Worm (Caenorhabditis elegans) whole organism, late embryonic: ENCODE measurements around the gene F27C8.3.

Source experiments
- C38D4.7 ChIP-seq: fragments of 200-800 bp; sonication (Bioruptor generic); optimal IDR thresholded peaks from 2 replicates; lab custom pipeline; 2018; ENCODE audit warnings: mild to moderate bottlenecking, missing genetic modification characterization, moderate library complexity, missing compliant biosample characterization
- F13H6.1 ChIP-seq: sonication (generic microtip); optimal IDR thresholded peaks from 2 replicates; lab custom pipeline; 2016; ENCODE audit warnings: missing genetic modification characterization, missing compliant biosample characterization
- K02D7.2 ChIP-seq: sonication (generic microtip); optimal IDR thresholded peaks from 2 replicates; lab custom pipeline; 2017; ENCODE audit warnings: mild to moderate bottlenecking, missing genetic modification characterization, missing compliant biosample characterization
- T23F11.4 ChIP-seq: fragments of 200-800 bp; sonication (Bioruptor generic); optimal IDR thresholded peaks from 2 replicates; lab custom pipeline; 2018; ENCODE audit warnings: mild to moderate bottlenecking, missing genetic modification characterization, missing compliant biosample characterization
- Y22D7AL.16 ChIP-seq: sonication (generic microtip); optimal IDR thresholded peaks from 2 replicates; lab custom pipeline; 2016; ENCODE audit warnings: missing genetic modification characterization, missing compliant biosample characterization
- ahr-1 ChIP-seq: sonication (generic microtip); optimal IDR thresholded peaks from 2 replicates; lab custom pipeline; 2016; ENCODE audit warnings: missing genetic modification characterization, missing compliant biosample characterization
- ceh-14 ChIP-seq: sonication (generic microtip); optimal IDR thresholded peaks from 2 replicates; lab custom pipeline; 2016; ENCODE audit warnings: missing genotype, missing genetic modification characterization, missing compliant biosample characterization
- ceh-18 ChIP-seq: sonication (generic microtip); optimal IDR thresholded peaks from 2 replicates; lab custom pipeline; 2016; ENCODE audit warnings: missing genetic modification characterization, missing compliant biosample characterization
- ceh-2 ChIP-seq: sonication (generic microtip); optimal IDR thresholded peaks from 2 replicates; lab custom pipeline; 2016; ENCODE audit warnings: missing genotype, missing genetic modification characterization, missing compliant biosample characterization
- ceh-22 ChIP-seq: sonication (generic microtip); optimal IDR thresholded peaks from 2 replicates; lab custom pipeline; 2017; ENCODE audit warnings: missing biosample characterization, missing genetic modification characterization
- ceh-31 ChIP-seq: sonication (generic microtip); optimal IDR thresholded peaks from 2 replicates; lab custom pipeline; 2016; ENCODE audit warnings: missing genetic modification characterization, missing compliant biosample characterization
- ceh-45 ChIP-seq: fragments of 200-800 bp; sonication (Bioruptor generic); IDR thresholded peaks from 2 replicates; pipeline ENCODE4 v1.3.6; 2022; ENCODE audit warnings: missing genetic modification reagents, missing genetic modification characterization, missing compliant biosample characterization
- ceh-6 ChIP-seq: fragments of 200-800 bp; sonication (Bioruptor generic); optimal IDR thresholded peaks from 2 replicates; lab custom pipeline; 2018; ENCODE audit warnings: mild to moderate bottlenecking, missing genetic modification characterization, missing compliant biosample characterization
- che-1 ChIP-seq: sonication (generic microtip); optimal IDR thresholded peaks from 2 replicates; lab custom pipeline; 2016; ENCODE audit warnings: mild to moderate bottlenecking, missing genetic modification characterization, missing compliant biosample characterization
- dmd-4 ChIP-seq: sonication (generic microtip); optimal IDR thresholded peaks from 2 replicates; lab custom pipeline; 2016; ENCODE audit warnings: borderline replicate concordance, missing genetic modification characterization, missing compliant biosample characterization
- elt-2 ChIP-seq: sonication (generic microtip); optimal IDR thresholded peaks from 2 replicates; lab custom pipeline; 2016; ENCODE audit warnings: missing genetic modification reagents, missing genetic modification characterization, missing compliant biosample characterization
- elt-4 ChIP-seq: sonication (generic microtip); optimal IDR thresholded peaks from 2 replicates; lab custom pipeline; 2016; ENCODE audit warnings: missing genetic modification characterization, missing compliant biosample characterization
- ets-4 ChIP-seq: sonication (generic microtip); optimal IDR thresholded peaks from 2 replicates; lab custom pipeline; 2016; ENCODE audit warnings: missing genetic modification characterization, missing compliant biosample characterization
- fax-1 ChIP-seq: sonication (generic microtip); optimal IDR thresholded peaks from 2 replicates; lab custom pipeline; 2016; ENCODE audit warnings: missing genotype, missing genetic modification characterization, missing compliant biosample characterization
- fkh-10 ChIP-seq: fragments of 150-350 bp; optimal IDR thresholded peaks from 2 replicates; lab custom pipeline; 2014; ENCODE audit warnings: missing biosample characterization, missing genetic modification reagents, missing genetic modification characterization
- gmeb-2 ChIP-seq: sonication (generic microtip); optimal IDR thresholded peaks from 2 replicates; lab custom pipeline; 2016; ENCODE audit warnings: missing genetic modification characterization, inconsistent platforms, missing compliant biosample characterization
- hlh-15 ChIP-seq: sonication (generic microtip); optimal IDR thresholded peaks from 2 replicates; lab custom pipeline; 2016; ENCODE audit warnings: missing genetic modification characterization, missing compliant biosample characterization
- lim-6 ChIP-seq: sonication (generic microtip); optimal IDR thresholded peaks from 2 replicates; lab custom pipeline; 2016; ENCODE audit warnings: missing genetic modification characterization, missing compliant biosample characterization
- lin-11 ChIP-seq: fragments of 200-800 bp; sonication (Bioruptor generic); optimal IDR thresholded peaks from 2 replicates; lab custom pipeline; 2018; ENCODE audit warnings: mild to moderate bottlenecking, missing genetic modification characterization, missing compliant biosample characterization
- mec-3 ChIP-seq: sonication (generic microtip); optimal IDR thresholded peaks from 2 replicates; lab custom pipeline; 2016; ENCODE audit warnings: borderline replicate concordance, missing genetic modification characterization, missing compliant biosample characterization
- nhr-11 ChIP-seq: fragments of 150-350 bp; optimal IDR thresholded peaks from 2 replicates; lab custom pipeline; 2014; ENCODE audit warnings: missing biosample characterization, missing genetic modification characterization
- nhr-232 ChIP-seq: sonication (generic microtip); optimal IDR thresholded peaks from 2 replicates; lab custom pipeline; 2016; ENCODE audit warnings: missing genetic modification characterization, missing compliant biosample characterization
- npax-4 ChIP-seq: sonication (generic microtip); optimal IDR thresholded peaks from 2 replicates; lab custom pipeline; 2016; ENCODE audit warnings: missing genetic modification characterization, missing compliant biosample characterization
- odd-2 ChIP-seq: sonication (generic microtip); optimal IDR thresholded peaks from 2 replicates; lab custom pipeline; 2017; ENCODE audit warnings: antibody characterized with exemption, mild to moderate bottlenecking, missing genetic modification characterization, missing compliant biosample characterization
- pat-9 ChIP-seq: fragments of 200-800 bp; sonication (Bioruptor generic); optimal IDR thresholded peaks from 2 replicates; lab custom pipeline; 2018; ENCODE audit warnings: mild to moderate bottlenecking, missing genetic modification characterization, moderate library complexity, missing compliant biosample characterization
- pha-2 ChIP-seq: sonication (generic microtip); optimal IDR thresholded peaks from 2 replicates; lab custom pipeline; 2017; ENCODE audit warnings: mild to moderate bottlenecking, missing genetic modification characterization, missing compliant biosample characterization
- pros-1 ChIP-seq: fragments of 150-350 bp; optimal IDR thresholded peaks from 2 replicates; lab custom pipeline; 2014; ENCODE audit warnings: missing biosample characterization, missing genetic modification reagents, missing genetic modification characterization
- ref-2 ChIP-seq: sonication (generic microtip); optimal IDR thresholded peaks from 2 replicates; lab custom pipeline; 2016; ENCODE audit warnings: missing genetic modification characterization, missing compliant biosample characterization
- rnt-1 ChIP-seq: sonication (generic microtip); optimal IDR thresholded peaks from 2 replicates; lab custom pipeline; 2016; ENCODE audit warnings: missing genetic modification characterization, missing compliant biosample characterization
- syd-9 ChIP-seq: sonication (generic microtip); optimal IDR thresholded peaks from 2 replicates; lab custom pipeline; 2016; ENCODE audit warnings: mild to moderate bottlenecking, missing genetic modification characterization, moderate library complexity, missing compliant biosample characterization
- tbx-2 ChIP-seq: sonication (generic microtip); optimal IDR thresholded peaks from 2 replicates; lab custom pipeline; 2016; ENCODE audit warnings: missing genetic modification characterization, missing compliant biosample characterization
- unc-42 ChIP-seq: sonication (generic microtip); optimal IDR thresholded peaks from 2 replicates; lab custom pipeline; 2016; ENCODE audit warnings: missing genotype, missing genetic modification characterization, missing compliant biosample characterization
- unc-55 ChIP-seq: sonication (generic microtip); optimal IDR thresholded peaks from 2 replicates; lab custom pipeline; 2017; ENCODE audit warnings: missing biosample characterization, missing genetic modification reagents, missing genetic modification characterization
- unc-86 ChIP-seq: sonication (generic microtip); optimal IDR thresholded peaks from 2 replicates; lab custom pipeline; 2016; ENCODE audit warnings: missing genetic modification characterization, missing compliant biosample characterization
- zip-5 ChIP-seq: sonication (generic microtip); optimal IDR thresholded peaks from 2 replicates; lab custom pipeline; 2016; ENCODE audit warnings: missing genetic modification characterization, missing compliant biosample characterization
- ztf-16 ChIP-seq: sonication (generic microtip); optimal IDR thresholded peaks from 2 replicates; lab custom pipeline; 2017; ENCODE audit warnings: missing genetic modification characterization, missing compliant biosample characterization

Gene F27C8.3

ce11 chrIV:9624275-9624674 lies 28.6 kb upstream of the F27C8.3 start, which contains the start of gene W09C2.8:
TSS of gene W09C2.8 (minus strand) at chrIV:9624375.
- TF ChIP-seq fax-1 (no peak), fkh-10 (GFP tag; lab: Kevin White, UChicago) (no peak), ref-2 (no peak), ahr-1 (tag; lab: Kevin White, UChicago) (no peak), pat-9 (tag; lab: Kevin White, UChicago) (no peak), C38D4.7 (GFP tag; lab: Kevin White, UChicago) (no peak), nhr-11 (tag; lab: Kevin White, UChicago) (no peak), elt-4 (tag; lab: Kevin White, UChicago) (no peak), ceh-18 (tag; lab: Kevin White, UChicago) (no peak), elt-2 (no peak), ceh-45 (no peak), che-1 (tag; lab: Kevin White, UChicago) (no peak), mec-3 (tag; lab: Kevin White, UChicago) (no peak)

- TF ChIP-seq unc-86 (tag; lab: Kevin White, UChicago) (no peak), ceh-31 (tag; lab: Kevin White, UChicago) (no peak), ceh-45 (no peak), rnt-1 (tag; lab: Kevin White, UChicago) (no peak), zip-5 (tag; lab: Kevin White, UChicago) (no peak), ahr-1 (tag; lab: Kevin White, UChicago) (no peak), Y22D7AL.16 (tag; lab: Kevin White, UChicago) (no peak), ets-4 (tag; lab: Kevin White, UChicago) (no peak), unc-42 (tag; lab: Kevin White, UChicago) (no peak), K02D7.2 (tag; lab: Kevin White, UChicago) (no peak), pros-1 (tag; lab: Kevin White, UChicago) (no peak), elt-2 (no peak), mec-3 (tag; lab: Kevin White, UChicago) (no peak)
These were observed 27.6 kb upstream of the F27C8.3 start, which contains the start of gene W09C2.9 for ce11 chrIV:9623269-9623668. TSS of gene W09C2.9 (minus strand) at chrIV:9623369.

- no peak for TF ChIP-seq unc-55 (GFP tag; lab: Kevin White, UChicago)
- TF ChIP-seq hlh-15 (tag; lab: Kevin White, UChicago): no peak
- TF ChIP-seq dmd-4: no peak
- no peak for TF ChIP-seq T23F11.4
- TF ChIP-seq ceh-6 (GFP tag; lab: Kevin White, UChicago): no peak
- TF ChIP-seq F13H6.1: no peak
- no peak for TF ChIP-seq lim-6 (tag; lab: Kevin White, UChicago)
- no peak for TF ChIP-seq lin-11 (tag; lab: Kevin White, UChicago)
- TF ChIP-seq odd-2: no peak
- TF ChIP-seq ztf-16 (tag; lab: Kevin White, UChicago): no peak
- no peak for TF ChIP-seq ceh-2
- no peak for TF ChIP-seq ceh-14
- TF ChIP-seq gmeb-2 (tag; lab: Kevin White, UChicago): no peak
- TF ChIP-seq Y22D7AL.16 (tag; lab: Kevin White, UChicago): no peak
- no peak for TF ChIP-seq npax-4 (tag; lab: Kevin White, UChicago)
These were observed 26.6 kb upstream of the F27C8.3 start, which contains the start of gene W09C2.7 for ce11 chrIV:9622272-9622671. TSS of gene W09C2.7 (minus strand) at chrIV:9622372.

- TF ChIP-seq ceh-22 (tag; lab: Kevin White, UChicago) (no peak), hlh-15 (tag; lab: Kevin White, UChicago) (no peak), nhr-232 (tag; lab: Kevin White, UChicago) (no peak), che-1 (tag; lab: Kevin White, UChicago) (no peak), tbx-2 (tag; lab: Kevin White, UChicago) (no peak), pha-2 (tag; lab: Kevin White, UChicago) (no peak), syd-9 (tag; lab: Kevin White, UChicago) (no peak), Y22D7AL.16 (tag; lab: Kevin White, UChicago) (no peak)
These were observed 23.2 kb upstream of the F27C8.3 start for ce11 chrIV:9618836-9619235.
